Fruit fly (Drosophila melanogaster) whole organism, pupa: Measurements from ENCODE around the gene CG15927.
A peak's percentile ranks its signal among the peaks of the same experiment; 100 is the strongest.

ENCODE experiments used
- CG10348 ChIP-seq: fragments of 200-800 bp; sonication (Bioruptor generic); IDR thresholded peaks from 2 replicates; pipeline ENCODE4 v1.3.6; 2022; ENCODE audit warnings: missing biosample characterization, missing genetic modification characterization
- CG12605 ChIP-seq: fragments of 200-800 bp; sonication (Bioruptor generic); IDR thresholded peaks from 2 replicates; pipeline ENCODE4 v1.3.6; 2022; ENCODE audit warnings: missing biosample characterization, missing genetic modification characterization
- CG13204 ChIP-seq: fragments of 200-800 bp; sonication (Bioruptor generic); optimal IDR thresholded peaks from 2 replicates; lab custom pipeline; 2018; ENCODE audit warnings: missing biosample characterization, mild to moderate bottlenecking, missing genetic modification characterization, moderate library complexity
- CG14655 ChIP-seq: fragments of 200-800 bp; sonication (Bioruptor generic); optimal IDR thresholded peaks from 3 replicates; lab custom pipeline; 2017; ENCODE audit warnings: mild to moderate bottlenecking, missing biosample characterization, missing genetic modification reagents, missing genetic modification characterization
- CG15710 ChIP-seq: fragments of 200-800 bp; sonication (Bioruptor generic); optimal IDR thresholded peaks from 2 replicates; lab custom pipeline; 2018; ENCODE audit warnings: missing biosample characterization, mild to moderate bottlenecking, missing genetic modification characterization, moderate library complexity
- CG17806 ChIP-seq: fragments of 200-800 bp; sonication (Bioruptor generic); optimal IDR thresholded peaks from 2 replicates; lab custom pipeline; 2018; ENCODE audit warnings: missing biosample characterization, mild to moderate bottlenecking, missing genetic modification characterization, moderate library complexity
- CG32121 ChIP-seq: fragments of 200-800 bp; sonication (Bioruptor generic); IDR thresholded peaks from 2 replicates; pipeline ENCODE4 v1.3.6; 2022; ENCODE audit warnings: missing biosample characterization, missing genetic modification characterization
- CG34367 ChIP-seq: fragments of 200-800 bp; sonication (Bioruptor generic); optimal IDR thresholded peaks from 2 replicates; lab custom pipeline; 2018; ENCODE audit warnings: missing biosample characterization, mild to moderate bottlenecking, missing genetic modification characterization
- CG4496 ChIP-seq: fragments of 200-800 bp; sonication (Bioruptor generic); IDR thresholded peaks from 3 replicates; pipeline ENCODE4 v1.3.6; 2022; ENCODE audit warnings: missing biosample characterization, missing genetic modification characterization
- CG8159 ChIP-seq: fragments of 200-800 bp; sonication (Bioruptor generic); optimal IDR thresholded peaks from 3 replicates; lab custom pipeline; 2018; ENCODE audit warnings: missing biosample characterization, mild to moderate bottlenecking, missing genetic modification characterization, moderate library complexity
- CG8301 ChIP-seq: fragments of 200-800 bp; sonication (Bioruptor generic); optimal IDR thresholded peaks from 2 replicates; lab custom pipeline; 2018; ENCODE audit warnings: missing biosample characterization, mild to moderate bottlenecking, missing genetic modification characterization
- CG9948 ChIP-seq: fragments of 200-800 bp; sonication (Bioruptor generic); optimal IDR thresholded peaks from 2 replicates; lab custom pipeline; 2018; ENCODE audit warnings: missing biosample characterization, mild to moderate bottlenecking, missing genetic modification characterization, moderate library complexity
- D1 ChIP-seq: fragments of 200-800 bp; sonication (Bioruptor generic); optimal IDR thresholded peaks from 2 replicates; lab custom pipeline; 2018; ENCODE audit warnings: missing biosample characterization, mild to moderate bottlenecking, missing genetic modification characterization, moderate library complexity
- EcR ChIP-seq: fragments of 200-800 bp; sonication (Bioruptor generic); optimal IDR thresholded peaks from 3 replicates; lab custom pipeline; 2019; ENCODE audit warnings: missing biosample characterization, missing genetic modification characterization, mild to moderate bottlenecking, moderate library complexity, missing genetic modification reagents
- Ets98B ChIP-seq: fragments of 200-800 bp; sonication (Bioruptor generic); IDR thresholded peaks from 2 replicates; pipeline ENCODE4 v1.3.6; 2022; ENCODE audit warnings: missing biosample characterization, missing genetic modification characterization
- Pif1A ChIP-seq: fragments of 200-800 bp; sonication (Bioruptor generic); optimal IDR thresholded peaks from 3 replicates; lab custom pipeline; 2016; ENCODE audit warnings: missing biosample characterization, missing genetic modification characterization
- Pif1B ChIP-seq: fragments of 200-800 bp; sonication (Bioruptor generic); optimal IDR thresholded peaks from 3 replicates; lab custom pipeline; 2016; ENCODE audit warnings: missing biosample characterization, missing genetic modification characterization
- Snoo ChIP-seq: fragments of 200-800 bp; sonication (Bioruptor generic); optimal IDR thresholded peaks from 3 replicates; lab custom pipeline; 2017; ENCODE audit warnings: missing biosample characterization, mild to moderate bottlenecking, missing genetic modification characterization, inconsistent platforms
- fd96Ca ChIP-seq: fragments of 200-800 bp; sonication (Bioruptor generic); IDR thresholded peaks from 3 replicates; pipeline ENCODE4 v1.3.6; 2022; ENCODE audit warnings: missing biosample characterization, missing genetic modification characterization
- gl ChIP-seq: fragments of 200-800 bp; sonication (Bioruptor generic); optimal IDR thresholded peaks from 2 replicates; lab custom pipeline; 2018; ENCODE audit warnings: missing biosample characterization, mild to moderate bottlenecking, missing genetic modification characterization
- rn ChIP-seq: fragments of 200-800 bp; sonication (Bioruptor generic); IDR thresholded peaks from 2 replicates; pipeline ENCODE4 v1.3.6; 2022; ENCODE audit warnings: missing biosample characterization, missing genetic modification characterization

Gene CG15927

dm6 chrX:12453704-12454103 lies 825 bp upstream of the CG15927 start:
- no peak for TF ChIP-seq gl (tag; lab: Kevin White, UChicago)
- no peak for TF ChIP-seq EcR (GFP tag; lab: Kevin White, UChicago)
- no peak for TF ChIP-seq CG9948 (tag; lab: Kevin White, UChicago)
- TF ChIP-seq Pif1B, result no peak
- TF ChIP-seq Ets98B, result no peak
- TF ChIP-seq CG8159 (tag; lab: Kevin White, UChicago), result no peak
- TF ChIP-seq CG12605 (GFP tag; lab: Robert Waterston, UW), result no peak
- no peak for TF ChIP-seq CG13204 (GFP tag; lab: Kevin White, UChicago)
- TF ChIP-seq rn (GFP tag; lab: Robert Waterston, UW), result no peak
- no peak for TF ChIP-seq Pif1A

- no peak for TF ChIP-seq fd96Ca (GFP tag; lab: Robert Waterston, UW)
- no peak for TF ChIP-seq gl (tag; lab: Kevin White, UChicago)
- no peak for TF ChIP-seq CG8301
- no peak for TF ChIP-seq CG14655 (GFP tag; lab: Kevin White, UChicago)
- no peak for TF ChIP-seq Pif1B
- no peak for TF ChIP-seq CG12605 (GFP tag; lab: Robert Waterston, UW)
- no peak for TF ChIP-seq CG34367 (tag; lab: Kevin White, UChicago)
Measured at dm6 chrX:12455891-12456290, 1.4 kb downstream of the CG15927 start.

- TF ChIP-seq rn (GFP tag; lab: Robert Waterston, UW), result no peak
- no peak for TF ChIP-seq CG15710 (tag; lab: Kevin White, UChicago)
- TF ChIP-seq CG14655 (GFP tag; lab: Kevin White, UChicago), result no peak
- no peak for TF ChIP-seq Snoo (tag; lab: Kevin White, UChicago)
- no peak for TF ChIP-seq CG4496 (GFP tag; lab: Robert Waterston, UW)
- TF ChIP-seq gl (tag; lab: Kevin White, UChicago), result no peak
- TF ChIP-seq D1 (tag; lab: Kevin White, UChicago), result no peak
- no peak for TF ChIP-seq CG8301
Measured at dm6 chrX:12457713-12458233, 3.2 kb downstream of the CG15927 start, which contains the start of gene CG15731. TSS of gene CG15731 (minus strand) at chrX:12457763.

- TF ChIP-seq CG17806 (tag; lab: Kevin White, UChicago), result no peak
- TF ChIP-seq D1 (tag; lab: Kevin White, UChicago), result peak; percentile 6
Measured at dm6 chrX:12462216-12462615, 7.7 kb downstream of the CG15927 start.

- TF ChIP-seq Pif1A (peak; percentile 17), CG4496 (GFP tag; lab: Robert Waterston, UW) (peak; percentile 72), Snoo (tag; lab: Kevin White, UChicago) (no peak), Ets98B (peak; percentile 17; the same call in 1 of the 2 replicates), rn (GFP tag; lab: Robert Waterston, UW) (no peak), CG10348 (GFP tag; lab: Robert Waterston, UW) (no peak), gl (tag; lab: Kevin White, UChicago) (no peak), Pif1B (no peak), CG34367 (tag; lab: Kevin White, UChicago) (no peak), CG15710 (tag; lab: Kevin White, UChicago) (no peak), CG9948 (tag; lab: Kevin White, UChicago) (peak; percentile 3), fd96Ca (GFP tag; lab: Robert Waterston, UW) (no peak; the same call in 1 of the 3 replicates), CG14655 (GFP tag; lab: Kevin White, UChicago) (peak; percentile 19), CG17806 (tag; lab: Kevin White, UChicago) (no peak), CG8159 (tag; lab: Kevin White, UChicago) (no peak), EcR (GFP tag; lab: Kevin White, UChicago) (no peak), CG13204 (GFP tag; lab: Kevin White, UChicago) (no peak), D1 (tag; lab: Kevin White, UChicago) (no peak), CG32121 (GFP tag; lab: Robert Waterston, UW) (no peak)
Measured at dm6 chrX:12462936-12463558, 8.5 kb downstream of the CG15927 start, which contains the start of the genes Rab40 and CG42258. TSS of gene Rab40 (minus strand) at chrX:12463112. TSS of gene CG42258 (plus strand) at chrX:12463528.

dm6 chrX:12463560-12463959 lies 9.0 kb downstream of the CG15927 start:
- peak; percentile 54 for TF ChIP-seq EcR (GFP tag; lab: Kevin White, UChicago)
- TF ChIP-seq Pif1B, result no peak

dm6 chrX:12465316-12465715 lies 10.8 kb downstream of the CG15927 start:
- TF ChIP-seq CG17806 (tag; lab: Kevin White, UChicago), result no peak
- no peak for TF ChIP-seq CG9948 (tag; lab: Kevin White, UChicago)
- TF ChIP-seq Pif1B, result no peak
- no peak for TF ChIP-seq CG12605 (GFP tag; lab: Robert Waterston, UW)
- TF ChIP-seq CG32121 (GFP tag; lab: Robert Waterston, UW), result no peak
- TF ChIP-seq Ets98B, result no peak
- TF ChIP-seq fd96Ca (GFP tag; lab: Robert Waterston, UW), result no peak
- no peak for TF ChIP-seq EcR (GFP tag; lab: Kevin White, UChicago)
- no peak for TF ChIP-seq CG14655 (GFP tag; lab: Kevin White, UChicago)
- no peak for TF ChIP-seq gl (tag; lab: Kevin White, UChicago)
- no peak for TF ChIP-seq Pif1A
- TF ChIP-seq CG8301, result no peak
- TF ChIP-seq CG34367 (tag; lab: Kevin White, UChicago), result no peak
- no peak for TF ChIP-seq CG15710 (tag; lab: Kevin White, UChicago)
- TF ChIP-seq CG13204 (GFP tag; lab: Kevin White, UChicago), result no peak
- TF ChIP-seq CG8159 (tag; lab: Kevin White, UChicago), result no peak
- no peak for TF ChIP-seq CG10348 (GFP tag; lab: Robert Waterston, UW)
